Fruit fly (Drosophila melanogaster) whole organism, prepupa: ENCODE measurements around the gene Septin4.

Experiments used
- CG10631 ChIP-seq: fragments of 200-800 bp; sonication (Bioruptor generic); optimal IDR thresholded peaks from 2 replicates; lab custom pipeline; 2016; ENCODE audit warnings: missing biosample characterization, missing genetic modification characterization
- CG15336 ChIP-seq: fragments of 200-800 bp; sonication (Bioruptor generic); IDR thresholded peaks from 2 replicates; pipeline ENCODE4 v1.3.6; 2022; ENCODE audit warnings: missing biosample characterization, missing genetic modification characterization
- CG16779 ChIP-seq: fragments of 200-800 bp; sonication (Bioruptor generic); optimal IDR thresholded peaks from 3 replicates; lab custom pipeline; 2017; ENCODE audit warnings: missing biosample characterization, mild to moderate bottlenecking, missing genetic modification characterization
- CG32006 ChIP-seq: fragments of 200-800 bp; sonication (Bioruptor generic); optimal IDR thresholded peaks from 3 replicates; lab custom pipeline; 2017; ENCODE audit warnings: missing biosample characterization, mild to moderate bottlenecking, missing genetic modification characterization
- CG34406 ChIP-seq: fragments of 200-800 bp; sonication (Bioruptor generic); optimal IDR thresholded peaks from 3 replicates; lab custom pipeline; 2016; ENCODE audit warnings: missing biosample characterization, missing genetic modification characterization
- CG4318 ChIP-seq: fragments of 200-800 bp; sonication (Bioruptor generic); optimal IDR thresholded peaks from 3 replicates; lab custom pipeline; 2017; ENCODE audit warnings: missing biosample characterization, mild to moderate bottlenecking, missing genetic modification characterization
- CG6163 ChIP-seq: fragments of 200-800 bp; sonication (Bioruptor generic); IDR thresholded peaks from 3 replicates; pipeline ENCODE4 v1.3.6; 2022; ENCODE audit warnings: missing biosample characterization, missing genetic modification characterization
- CG6276 ChIP-seq: fragments of 200-800 bp; sonication (Bioruptor generic); optimal IDR thresholded peaks from 2 replicates; lab custom pipeline; 2017; ENCODE audit warnings: missing biosample characterization, mild to moderate bottlenecking, missing genetic modification characterization
- CG6792 ChIP-seq: fragments of 200-800 bp; sonication (Bioruptor generic); optimal IDR thresholded peaks from 3 replicates; lab custom pipeline; 2016; ENCODE audit warnings: missing biosample characterization, missing genetic modification characterization
- CG6808 ChIP-seq: fragments of 200-800 bp; sonication (Bioruptor generic); optimal IDR thresholded peaks from 3 replicates; lab custom pipeline; 2017; ENCODE audit warnings: missing biosample characterization, missing genetic modification characterization, mild to moderate bottlenecking, moderate library complexity, missing genetic modification reagents
- CG6854 ChIP-seq: fragments of 200-800 bp; sonication (Bioruptor generic); optimal IDR thresholded peaks from 2 replicates; lab custom pipeline; 2017; ENCODE audit warnings: missing biosample characterization, mild to moderate bottlenecking, missing genetic modification characterization
- CG7368 ChIP-seq: fragments of 200-800 bp; sonication (Bioruptor generic); optimal IDR thresholded peaks from 3 replicates; lab custom pipeline; 2016; ENCODE audit warnings: missing biosample characterization, missing genetic modification characterization
- CG8632 ChIP-seq: fragments of 200-800 bp; sonication (Bioruptor generic); optimal IDR thresholded peaks from 3 replicates; lab custom pipeline; 2016; ENCODE audit warnings: missing biosample characterization, missing genetic modification characterization
- CG9139 ChIP-seq: fragments of 200-800 bp; sonication (Bioruptor generic); optimal IDR thresholded peaks from 3 replicates; lab custom pipeline; 2017; ENCODE audit warnings: missing biosample characterization, mild to moderate bottlenecking, missing genetic modification characterization
- Eip75B ChIP-seq: fragments of 200-800 bp; sonication (Bioruptor generic); optimal IDR thresholded peaks from 3 replicates; lab custom pipeline; 2016; ENCODE audit warnings: missing biosample characterization, missing genetic modification characterization
- Eip78C ChIP-seq: fragments of 200-800 bp; sonication (Bioruptor generic); peaks from one replicate; lab custom pipeline; 2016; ENCODE audit warnings: missing biosample characterization, missing genetic modification characterization
- Ets21C ChIP-seq: fragments of 200-800 bp; sonication (Bioruptor generic); optimal IDR thresholded peaks from 3 replicates; lab custom pipeline; 2016; ENCODE audit warnings: missing biosample characterization, missing genetic modification characterization
- Ets96B ChIP-seq: fragments of 200-800 bp; optimal IDR thresholded peaks from 2 replicates; lab custom pipeline; 2019; ENCODE audit warnings: missing biosample characterization, mild to moderate bottlenecking, missing genetic modification characterization, moderate library complexity
- Hr4 ChIP-seq: fragments of 200-800 bp; sonication (Bioruptor generic); optimal IDR thresholded peaks from 3 replicates; lab custom pipeline; 2016; ENCODE audit warnings: missing biosample characterization, missing genetic modification characterization
- Met ChIP-seq: fragments of 200-800 bp; sonication (Bioruptor generic); optimal IDR thresholded peaks from 3 replicates; lab custom pipeline; 2016; ENCODE audit warnings: missing biosample characterization, missing genetic modification characterization
- OdsH ChIP-seq: fragments of 200-800 bp; sonication (Bioruptor generic); optimal IDR thresholded peaks from 3 replicates; lab custom pipeline; 2016; ENCODE audit warnings: missing biosample characterization, missing genetic modification characterization
- Smox ChIP-seq: fragments of 200-800 bp; sonication (Bioruptor generic); optimal IDR thresholded peaks from 3 replicates; lab custom pipeline; 2016; ENCODE audit warnings: missing biosample characterization, missing genetic modification characterization
- Sox15 ChIP-seq: fragments of 200-800 bp; sonication (Bioruptor generic); optimal IDR thresholded peaks from 3 replicates; lab custom pipeline; 2016; ENCODE audit warnings: missing biosample characterization, missing genetic modification characterization
- achi ChIP-seq: fragments of 200-800 bp; sonication (Bioruptor generic); optimal IDR thresholded peaks from 3 replicates; lab custom pipeline; 2016; ENCODE audit warnings: missing biosample characterization, missing genetic modification characterization
- acj6 ChIP-seq: fragments of 200-800 bp; sonication (Bioruptor generic); optimal IDR thresholded peaks from 3 replicates; lab custom pipeline; 2016; ENCODE audit warnings: missing biosample characterization, missing genetic modification characterization
- cyc ChIP-seq: fragments of 200-800 bp; sonication (Bioruptor generic); optimal IDR thresholded peaks from 3 replicates; lab custom pipeline; 2016; ENCODE audit warnings: missing biosample characterization, missing genetic modification characterization
- dac ChIP-seq: fragments of 200-800 bp; sonication (Bioruptor generic); optimal IDR thresholded peaks from 2 replicates; lab custom pipeline; 2017; ENCODE audit warnings: missing biosample characterization, mild to moderate bottlenecking, missing genetic modification characterization
- eg ChIP-seq: fragments of 200-800 bp; sonication (Bioruptor generic); IDR thresholded peaks from 3 replicates; pipeline ENCODE4 v1.3.6; 2022; ENCODE audit warnings: missing biosample characterization, missing genetic modification characterization
- esn ChIP-seq: fragments of 200-800 bp; sonication (Bioruptor generic); optimal IDR thresholded peaks from 2 replicates; lab custom pipeline; 2016; ENCODE audit warnings: missing biosample characterization, mild to moderate bottlenecking, missing genetic modification characterization, moderate library complexity
- fd85E ChIP-seq: fragments of 200-800 bp; sonication (Bioruptor generic); optimal IDR thresholded peaks from 3 replicates; lab custom pipeline; 2016; ENCODE audit warnings: missing biosample characterization, missing genetic modification characterization
- fkh ChIP-seq: fragments of 200-800 bp; sonication (Bioruptor generic); optimal IDR thresholded peaks from 3 replicates; lab custom pipeline; 2017; ENCODE audit warnings: missing biosample characterization, mild to moderate bottlenecking, missing genetic modification characterization, moderate library complexity
- lz ChIP-seq: fragments of 200-800 bp; sonication (Bioruptor generic); optimal IDR thresholded peaks from 3 replicates; lab custom pipeline; 2016; ENCODE audit warnings: missing biosample characterization, missing genetic modification characterization
- net ChIP-seq: fragments of 200-800 bp; sonication (Bioruptor generic); optimal IDR thresholded peaks from 3 replicates; lab custom pipeline; 2016; ENCODE audit warnings: missing biosample characterization, missing genetic modification characterization
- pdm3 ChIP-seq: fragments of 200-800 bp; sonication (Bioruptor generic); optimal IDR thresholded peaks from 3 replicates; lab custom pipeline; 2016; ENCODE audit warnings: missing biosample characterization, missing genetic modification characterization
- salr ChIP-seq, 2 experiments: fragments of 200-800 bp; sonication (Bioruptor generic); optimal IDR thresholded peaks; 3 replicates each; lab custom pipeline; 2016 to 2018; ENCODE audit warnings: missing biosample characterization in 2 of 2, missing genetic modification characterization in 2 of 2, mild to moderate bottlenecking in 1 of 2
- ss ChIP-seq, 2 experiments: fragments of 200-800 bp; sonication (Bioruptor generic); optimal IDR thresholded peaks; 2 replicates in 1 of 2; 3 replicates in 1 of 2; lab custom pipeline; 2017 to 2018; ENCODE audit warnings: mild to moderate bottlenecking in 2 of 2, missing biosample characterization in 2 of 2, missing genetic modification characterization in 2 of 2, moderate library complexity in 1 of 2
- svp ChIP-seq: fragments of 200-800 bp; sonication (Bioruptor generic); peaks from one replicate; lab custom pipeline; 2016; ENCODE audit warnings: missing biosample characterization, missing genetic modification characterization
- topi ChIP-seq: fragments of 200-800 bp; sonication (Bioruptor generic); optimal IDR thresholded peaks from 3 replicates; lab custom pipeline; 2016; ENCODE audit warnings: missing biosample characterization, missing genetic modification characterization
- vri ChIP-seq: fragments of 200-800 bp; sonication (Bioruptor generic); optimal IDR thresholded peaks from 3 replicates; lab custom pipeline; 2016; ENCODE audit warnings: missing biosample characterization, mild to moderate bottlenecking, missing genetic modification characterization

The Septin4 gene

dm6 chrX:16703747-16704146 lies 8.8 kb upstream of the Septin4 start, which contains the start of the genes CG9673 and CG4653:
Gene CG9673 (minus strand): TSS chrX:16703884.
Gene CG4653 (plus strand): TSS chrX:16704081.
- TF ChIP-seq vri (GFP tag; lab: Kevin White, UChicago) (peak; percentile 38), dac (no peak), Sox15 (no peak), fd85E (GFP tag; lab: Kevin White, UChicago) (no peak), achi (no peak), CG8632 (no peak), acj6 (GFP tag; lab: Kevin White, UChicago) (no peak), fkh (GFP tag; lab: Kevin White, UChicago) (no peak)
- TF ChIP-seq, all 60 proteins: peak for 1

- TF ChIP-seq Eip75B (GFP tag; lab: Kevin White, UChicago) (no peak), vri (GFP tag; lab: Kevin White, UChicago) (peak; percentile 84)
- TF ChIP-seq, all 60 proteins: peak for 1
Measured at dm6 chrX:16701941-16702340, 7.0 kb upstream of the Septin4 start, which contains the start of gene sphe. Gene sphe (minus strand): TSS chrX:16701972.

- TF ChIP-seq vri (GFP tag; lab: Kevin White, UChicago) (no peak), pdm3 (GFP tag; lab: Kevin White, UChicago) (no peak), Ets96B (tag; lab: Kevin White, UChicago) (no peak), CG6808 (no peak), OdsH (GFP tag; lab: Kevin White, UChicago) (no peak), Eip75B (GFP tag; lab: Kevin White, UChicago) (no peak), CG7368 (GFP tag; lab: Kevin White, UChicago) (no peak)
- TF ChIP-seq, all 60 proteins: peak for 0
Measured at dm6 chrX:16700070-16700469, 5.1 kb upstream of the Septin4 start, which contains the start of gene CG9676. Gene CG9676 (minus strand): TSS chrX:16700170.

- no peak for TF ChIP-seq CG10631 (GFP tag; lab: Kevin White, UChicago)
- no peak for TF ChIP-seq ss (GFP tag; optimal IDR thresholded peaks at IDR 0.05; lab: Kevin White, UChicago)
- TF ChIP-seq CG15336 (GFP tag; lab: Robert Waterston, UW): 0 out of 2 replicates have a peak, but pooled peaks have one; percentile 19
- no peak for TF ChIP-seq lz (GFP tag; lab: Kevin White, UChicago)
- TF ChIP-seq CG8632: no peak
- peak; percentile 50 for TF ChIP-seq CG32006 (GFP tag; lab: Kevin White, UChicago)
- TF ChIP-seq vri (GFP tag; lab: Kevin White, UChicago): no peak
- no peak for TF ChIP-seq topi
- TF ChIP-seq Smox (GFP tag; lab: Kevin White, UChicago): no peak
- peak; percentile 46 for TF ChIP-seq svp (GFP tag; lab: Kevin White, UChicago)
- no peak for TF ChIP-seq cyc (GFP tag; lab: Kevin White, UChicago)
- TF ChIP-seq Eip78C (GFP tag; lab: Kevin White, UChicago): peak; percentile 52
- TF ChIP-seq Met (GFP tag; lab: Kevin White, UChicago): no peak
- TF ChIP-seq fkh (GFP tag; lab: Kevin White, UChicago): no peak
- TF ChIP-seq esn: no peak
- TF ChIP-seq CG6808: no peak
- TF ChIP-seq dac: no peak
- TF ChIP-seq eg: no peak
- TF ChIP-seq CG9139 (GFP tag; lab: Kevin White, UChicago): no peak
- TF ChIP-seq Hr4 (GFP tag; lab: Kevin White, UChicago): peak; percentile 36
- TF ChIP-seq CG4318 (GFP tag; lab: Kevin White, UChicago): peak; percentile 11
Measured at dm6 chrX:16697882-16698571, 3.1 kb upstream of the Septin4 start.

dm6 chrX:16696614-16697519 lies 1.9 kb upstream of the Septin4 start:
- TF ChIP-seq Ets96B (tag; lab: Kevin White, UChicago) (no peak), CG15336 (GFP tag; lab: Robert Waterston, UW) (peak; percentile 18; the same call in 1 of the 2 replicates), CG6163 (GFP tag; lab: Robert Waterston, UW) (no peak), Hr4 (GFP tag; lab: Kevin White, UChicago) (peak; percentile 13), net (GFP tag; lab: Kevin White, UChicago) (no peak), CG6276 (GFP tag; lab: Kevin White, UChicago) (no peak), OdsH (GFP tag; lab: Kevin White, UChicago) (peak; percentile 4), CG6792 (no peak), CG16779 (tag; lab: Kevin White, UChicago) (no peak), Eip75B (GFP tag; lab: Kevin White, UChicago) (peak; percentile 5), Ets21C (GFP tag; lab: Kevin White, UChicago) (no peak), salr (GFP tag; optimal IDR thresholded peaks at IDR 0.05; lab: Kevin White, UChicago) (no peak), achi (no peak), Eip78C (GFP tag; lab: Kevin White, UChicago) (peak; percentile 66), CG34406 (GFP tag; lab: Kevin White, UChicago) (no peak), CG8632 (no peak), CG4318 (GFP tag; lab: Kevin White, UChicago) (peak; percentile 8), CG32006 (GFP tag; lab: Kevin White, UChicago) (peak; percentile 69), CG6854 (GFP tag; lab: Kevin White, UChicago) (no peak)
